Fruit fly (Drosophila melanogaster) whole organism, prepupa: Measurements from ENCODE around the gene CG5645.

Experiments
- CG15336 ChIP-seq: fragments of 200-800 bp; sonication (Bioruptor generic); IDR thresholded peaks from 2 replicates; pipeline ENCODE4 v1.3.6; 2022; ENCODE audit warnings: missing biosample characterization, missing genetic modification characterization
- Gug ChIP-seq: fragments of 200-800 bp; sonication (Bioruptor generic); IDR thresholded peaks from 2 replicates; pipeline ENCODE4 v1.3.6; 2022; ENCODE audit warnings: missing biosample characterization, missing genetic modification characterization
- Hr4 ChIP-seq: fragments of 200-800 bp; sonication (Bioruptor generic); optimal IDR thresholded peaks from 3 replicates; lab custom pipeline; 2016; ENCODE audit warnings: missing biosample characterization, missing genetic modification characterization
- Sox102F ChIP-seq: fragments of 200-800 bp; sonication (Bioruptor generic); optimal IDR thresholded peaks from 2 replicates; lab custom pipeline; 2016; ENCODE audit warnings: missing biosample characterization, mild to moderate bottlenecking, missing genetic modification characterization
- pdm3 ChIP-seq: fragments of 200-800 bp; sonication (Bioruptor generic); optimal IDR thresholded peaks from 3 replicates; lab custom pipeline; 2016; ENCODE audit warnings: missing biosample characterization, missing genetic modification characterization

DNA sequence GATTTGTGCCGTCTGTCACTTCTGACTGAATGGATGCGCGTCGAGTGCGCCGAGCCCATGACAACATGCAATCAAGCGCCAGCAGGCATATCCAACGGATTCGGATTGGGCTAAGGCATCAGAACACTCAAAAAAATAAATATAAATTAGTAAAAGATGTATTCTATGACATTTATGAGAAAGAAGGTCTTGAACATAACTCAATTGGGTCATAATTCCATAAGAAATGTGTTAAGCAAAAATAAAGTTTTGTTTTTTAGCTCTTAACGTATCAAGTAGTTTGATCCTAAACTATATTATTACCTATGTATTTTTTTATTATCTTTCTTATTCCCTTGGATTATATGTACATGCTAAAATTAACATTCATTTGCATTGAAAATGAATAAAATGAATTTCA is 22.9 kb downstream of the CG5645 start:
- TF ChIP-seq Hr4 (GFP tag; lab: Kevin White, UChicago) (no peak), Sox102F (GFP tag; lab: Kevin White, UChicago) (no peak), pdm3 (peak; percentile 13), Gug (GFP tag; lab: Robert Waterston, UW) (no peak), CG15336 (GFP tag; lab: Robert Waterston, UW) (no peak)
